Worm (Caenorhabditis elegans) whole organism, early embryonic: Measurements from ENCODE around the gene C44E12.1.

ENCODE experiments used
- ama-1 ChIP-seq: fragments of 150-350 bp; optimal IDR thresholded peaks from 2 replicates; lab custom pipeline; 2014
- ceh-13 ChIP-seq: fragments of 200-800 bp; sonication (Bioruptor generic); optimal IDR thresholded peaks from 2 replicates; lab custom pipeline; 2018; ENCODE audit warnings: mild to moderate bottlenecking, missing genetic modification characterization, missing compliant biosample characterization
- flt-1 ChIP-seq: fragments of 200-800 bp; sonication (Bioruptor generic); IDR thresholded peaks from 2 replicates; pipeline ENCODE4 v1.3.6; 2022; ENCODE audit warnings: missing genetic modification characterization, missing compliant biosample characterization
- hmg-4 ChIP-seq: fragments of 200-800 bp; sonication (Bioruptor generic); optimal IDR thresholded peaks from 2 replicates; lab custom pipeline; 2018; ENCODE audit warnings: mild to moderate bottlenecking, missing genetic modification characterization, missing compliant biosample characterization
- pes-1 ChIP-seq: fragments of 200-800 bp; sonication (Bioruptor generic); IDR thresholded peaks from 2 replicates; pipeline ENCODE4 v1.3.6; 2022; ENCODE audit warnings: missing genetic modification reagents, missing genetic modification characterization, missing compliant biosample characterization
- scrt-1 ChIP-seq: fragments of 200-800 bp; sonication (Bioruptor generic); IDR thresholded peaks from 2 replicates; pipeline ENCODE4 v1.3.6; 2022; ENCODE audit warnings: missing genetic modification characterization, missing compliant biosample characterization
- tbx-11 ChIP-seq: fragments of 200-800 bp; sonication (Bioruptor generic); IDR thresholded peaks from 2 replicates; pipeline ENCODE4 v1.3.6; 2022; ENCODE audit warnings: missing genetic modification characterization, missing compliant biosample characterization
- tra-4 ChIP-seq: sonication (generic microtip); optimal IDR thresholded peaks from 2 replicates; lab custom pipeline; 2017; ENCODE audit warnings: missing genetic modification characterization, missing compliant biosample characterization

DNA sequence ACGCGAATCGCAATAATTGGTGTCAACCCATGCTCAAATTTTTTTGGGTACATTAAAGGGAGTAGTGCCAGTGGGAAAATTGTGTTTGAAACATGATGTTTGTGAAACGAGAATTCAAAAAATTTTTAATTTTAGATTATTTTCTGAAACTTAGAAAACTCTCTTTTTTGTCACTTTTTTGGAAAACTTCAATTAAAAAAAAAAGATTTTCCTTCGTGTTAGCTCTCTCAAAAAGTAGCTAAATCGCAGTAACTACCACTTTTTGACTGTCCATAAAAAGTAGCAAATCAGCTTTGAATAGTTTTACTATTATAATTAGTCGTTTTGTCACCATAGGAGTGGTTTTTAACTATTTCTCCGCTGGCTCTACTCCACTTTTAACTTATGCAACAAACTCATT lies 43.7 kb downstream of the C44E12.1 start:
- no peak for TF ChIP-seq scrt-1 (GFP tag; lab: Robert Waterston, UW)
- TF ChIP-seq ceh-13 (GFP tag; lab: Kevin White, UChicago), result no peak
- no peak for TF ChIP-seq hmg-4
- TF ChIP-seq ama-1 (lab: Kevin White, UChicago), result no peak
- TF ChIP-seq tra-4 (tag; lab: Kevin White, UChicago), result no peak
- TF ChIP-seq pes-1, result no peak
- TF ChIP-seq flt-1, result no peak
- no peak for TF ChIP-seq tbx-11 (GFP tag; lab: Robert Waterston, UW)
